Fruit fly (Drosophila melanogaster) whole organism, adult: ENCODE results near the gene Argk1.

ENCODE experiments used
- CG12768 ChIP-seq: fragments of 200-800 bp; sonication (Bioruptor generic); optimal IDR thresholded peaks from 2 replicates; lab custom pipeline; 2017; ENCODE audit warnings: missing biosample characterization, missing genetic modification characterization, mild to moderate bottlenecking, moderate library complexity, missing genetic modification reagents
- CG14711 ChIP-seq: fragments of 200-800 bp; sonication (Bioruptor generic); optimal IDR thresholded peaks from 2 replicates; lab custom pipeline; 2018; ENCODE audit warnings: missing biosample characterization, mild to moderate bottlenecking, missing genetic modification characterization, moderate library complexity
- CG1620 ChIP-seq: fragments of 200-800 bp; sonication (Bioruptor generic); optimal IDR thresholded peaks from 2 replicates; lab custom pipeline; 2016; ENCODE audit warnings: missing biosample characterization, missing genetic modification characterization
- CG33017 ChIP-seq: fragments of 200-800 bp; sonication (Bioruptor generic); optimal IDR thresholded peaks from 2 replicates; lab custom pipeline; 2018; ENCODE audit warnings: missing biosample characterization, mild to moderate bottlenecking, missing genetic modification characterization, moderate library complexity
- Clk ChIP-seq: fragments of 200-800 bp; sonication (Bioruptor generic); optimal IDR thresholded peaks from 2 replicates; lab custom pipeline; 2017; ENCODE audit warnings: missing biosample characterization, missing genetic modification characterization
- Hr96 ChIP-seq: fragments of 200-800 bp; sonication (Bioruptor generic); optimal IDR thresholded peaks from 2 replicates; lab custom pipeline; 2016; ENCODE audit warnings: missing biosample characterization, missing genetic modification characterization

DNA sequence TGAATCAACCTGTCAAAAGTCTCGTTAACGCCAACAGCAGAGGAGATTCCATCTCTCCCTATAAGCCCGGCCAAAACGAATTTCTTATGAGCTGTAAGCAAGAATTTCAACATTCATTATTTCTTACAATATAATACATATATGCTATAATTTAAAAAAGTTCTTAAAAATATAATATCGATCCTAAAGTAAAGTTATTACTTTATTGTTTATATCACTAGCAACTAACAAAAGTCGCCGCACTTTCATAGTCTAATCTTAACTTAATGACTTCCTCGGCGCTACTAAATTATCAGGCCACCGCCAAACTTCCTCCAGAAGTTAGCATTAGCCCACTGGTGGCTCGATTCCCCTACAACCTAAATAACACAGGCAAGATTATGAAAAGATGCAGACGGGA is 32.3 kb downstream of the Argk1 start:
- TF ChIP-seq CG33017 (tag; lab: Kevin White, UChicago) = no peak
- no peak for TF ChIP-seq Hr96 (GFP tag; lab: Kevin White, UChicago)
- TF ChIP-seq CG14711 (tag; lab: Kevin White, UChicago) = no peak
- TF ChIP-seq Clk (GFP tag; lab: Kevin White, UChicago) = no peak
- TF ChIP-seq CG1620 (GFP tag; lab: Kevin White, UChicago) = no peak
- no peak for TF ChIP-seq CG12768 (GFP tag; lab: Kevin White, UChicago)
